Worm (Caenorhabditis elegans) whole organism, L1 larva: ENCODE data around the gene C25H3.3.

Source experiments
- isw-1 ChIP-seq: fragments of 200-800 bp; sonication (Bioruptor generic); IDR thresholded peaks from 2 replicates; pipeline ENCODE4 v1.3.6; 2022; ENCODE audit warnings: missing genetic modification characterization, missing compliant biosample characterization
- snpc-4 ChIP-seq: fragments of 150-350 bp; optimal IDR thresholded peaks from 2 replicates; lab custom pipeline; 2014; ENCODE audit warnings: missing biosample characterization, missing genetic modification characterization

- TF ChIP-seq snpc-4 (tag; lab: Kevin White, UChicago) (no peak), isw-1 (no peak)
Measured at ce11 chrII:5727707-5728106, 33.7 kb downstream of the C25H3.3 start, which contains the start of gene rab-3.
